Fruit fly (Drosophila melanogaster): ENCODE results near the gene smash.
A peak's percentile ranks its signal among the peaks of the same experiment; 100 is the strongest.

Gene smash

DNA sequence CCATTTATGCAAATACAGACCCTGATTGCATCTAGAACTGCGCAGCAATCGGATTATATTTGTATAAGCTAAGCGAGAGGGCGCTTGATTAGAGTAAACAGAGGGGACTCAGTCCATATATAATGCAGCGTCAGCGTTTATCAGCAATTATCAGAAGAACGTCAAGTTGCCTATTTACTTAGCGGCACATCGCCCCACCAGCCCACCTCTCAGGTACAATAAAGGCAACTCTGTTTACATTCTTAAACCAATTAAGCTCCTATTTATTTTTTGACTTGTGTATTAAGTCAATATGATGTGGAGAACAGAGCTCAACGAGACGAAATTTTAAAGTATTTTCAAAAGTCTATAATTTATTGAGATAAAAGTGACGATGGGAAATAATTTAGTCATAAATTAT, 5.6 kb downstream of the smash start (continued):
- no peak for TF ChIP-seq Eip93F (GFP tag; optimal IDR thresholded peaks at IDR 0.05)
- TF ChIP-seq pdm3 (GFP tag; optimal IDR thresholded peaks at IDR 0.05): peak; percentile 84
- TF ChIP-seq Lpt (GFP tag; optimal IDR thresholded peaks at IDR 0.05): peak; percentile 41
- peak; percentile 85 for TF ChIP-seq net (GFP tag; optimal IDR thresholded peaks at IDR 0.05)
- TF ChIP-seq Hr39 (GFP tag; optimal IDR thresholded peaks at IDR 0.05): peak; percentile 54
- peak; percentile 89 for TF ChIP-seq CG7368 (GFP tag; optimal IDR thresholded peaks at IDR 0.05)
- peak; percentile 85 for TF ChIP-seq CG11762 (GFP tag; optimal IDR thresholded peaks at IDR 0.05; ENCODE audit: insufficient read depth)
- peak; percentile 50 for TF ChIP-seq Gug (GFP tag; IDR thresholded peaks at IDR 0.05)
- peak; percentile 85 for TF ChIP-seq CG1621 (tag; optimal IDR thresholded peaks at IDR 0.05)
- TF ChIP-seq CG3919 (GFP tag; optimal IDR thresholded peaks at IDR 0.05): peak; percentile 87
- peak; percentile 65 for TF ChIP-seq Ets96B (tag; optimal IDR thresholded peaks at IDR 0.05)
- peak; percentile 50 for TF ChIP-seq fd85E (GFP tag; optimal IDR thresholded peaks at IDR 0.05)
- TF ChIP-seq Hr38 (GFP tag; optimal IDR thresholded peaks at IDR 0.05): peak; percentile 76
- peak; percentile 97 for TF ChIP-seq Eip78C (GFP tag)
- peak; percentile 69 for TF ChIP-seq dsx (GFP tag; optimal IDR thresholded peaks at IDR 0.05; ENCODE audit: poor library complexity, severe bottlenecking)
- peak; percentile 87 for TF ChIP-seq CG6808 (GFP tag; optimal IDR thresholded peaks at IDR 0.05)
- TF ChIP-seq esn (GFP tag; optimal IDR thresholded peaks at IDR 0.05): peak; percentile 88
- TF ChIP-seq svp (GFP tag): peak; percentile 91
- peak; percentile 82 for TF ChIP-seq Smox (GFP tag; optimal IDR thresholded peaks at IDR 0.05)
- TF ChIP-seq Met (GFP tag; optimal IDR thresholded peaks at IDR 0.05): peak; percentile 82
- TF ChIP-seq OdsH (GFP tag; optimal IDR thresholded peaks at IDR 0.05): peak; percentile 79

DNA sequence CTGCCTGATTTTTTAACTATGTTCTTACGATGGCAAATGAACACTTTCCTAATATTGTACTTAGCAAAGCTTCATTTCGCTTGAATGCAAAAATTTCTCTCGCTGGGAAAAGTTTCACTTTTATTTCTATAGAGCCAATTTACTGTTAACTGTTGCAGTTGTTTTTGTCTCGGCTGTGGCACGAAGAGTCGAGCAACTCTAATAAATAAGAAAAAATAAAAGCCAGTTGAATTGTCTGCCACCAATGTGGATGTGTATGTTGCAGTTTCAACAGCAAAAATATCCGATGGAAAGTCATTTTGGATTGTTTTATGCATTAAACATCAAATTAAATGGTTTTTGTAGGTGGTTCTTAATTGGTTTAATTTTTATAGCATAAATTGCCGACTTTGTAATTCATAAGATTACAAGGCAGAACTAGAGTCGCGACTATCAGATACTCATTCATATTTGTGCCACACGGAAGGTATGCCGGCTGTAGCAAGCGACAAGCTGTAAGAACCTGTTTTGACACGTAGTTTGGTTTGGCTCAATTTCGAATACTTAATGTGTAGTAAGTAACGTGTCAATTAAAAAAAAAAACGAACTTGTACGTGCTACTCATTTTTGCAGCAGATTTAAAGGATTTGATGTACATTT, 6.8 kb downstream of the smash start:
- TF ChIP-seq Eip78C (GFP tag) (peak; percentile 22), CG32006 (GFP tag; optimal IDR thresholded peaks at IDR 0.05) (no peak)

DNA sequence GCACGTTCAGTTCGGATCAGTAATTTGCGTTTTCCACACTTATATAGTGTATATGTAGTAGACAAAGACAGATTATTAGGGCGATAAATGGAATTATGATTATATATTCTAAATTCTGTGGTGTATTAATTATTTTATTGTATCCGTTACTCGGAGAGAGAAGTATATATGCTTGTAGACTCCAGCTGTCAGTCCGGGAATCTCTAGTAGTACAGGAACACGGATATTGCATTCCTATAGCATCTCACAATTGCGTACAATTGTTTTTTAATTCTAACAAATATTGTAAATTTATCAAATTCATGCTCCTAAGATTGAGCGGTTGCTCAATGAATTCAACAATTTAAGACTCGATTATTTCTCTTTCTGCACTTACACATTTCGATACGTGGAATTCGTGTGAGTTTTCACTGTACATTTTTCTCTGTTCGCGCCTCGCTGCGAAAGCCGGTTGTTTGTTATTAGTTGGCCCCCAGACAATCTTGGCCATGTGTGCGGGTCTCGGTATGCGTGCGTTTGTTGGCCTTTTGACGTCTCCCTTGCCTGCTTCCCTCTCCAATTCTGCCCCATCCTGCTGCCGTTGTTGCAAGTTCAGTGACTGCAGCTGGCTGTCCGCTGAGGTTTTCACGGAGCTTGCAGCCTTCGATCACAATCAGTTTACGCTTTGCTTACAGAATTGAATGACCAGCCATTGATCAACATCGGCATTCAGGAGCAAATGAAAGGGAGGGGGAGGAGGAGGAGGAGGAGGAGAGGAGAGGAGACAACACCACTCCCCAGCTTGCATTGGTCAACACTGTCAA, 8.2 kb downstream of the smash start:
- TF ChIP-seq Met (GFP tag; optimal IDR thresholded peaks at IDR 0.05) (peak; percentile 76), CG6792 (GFP tag; optimal IDR thresholded peaks at IDR 0.05) (peak; percentile 3), CG6163 (GFP tag; IDR thresholded peaks at IDR 0.05) (no peak), Ets21C (GFP tag; optimal IDR thresholded peaks at IDR 0.05) (peak; percentile 57), CG1621 (tag; optimal IDR thresholded peaks at IDR 0.05) (no peak), Hr4 (GFP tag; optimal IDR thresholded peaks at IDR 0.05) (peak; percentile 72), CG11762 (GFP tag; optimal IDR thresholded peaks at IDR 0.05; ENCODE audit: insufficient read depth) (peak; percentile 10), CG10631 (GFP tag; optimal IDR thresholded peaks at IDR 0.05) (peak; percentile 61), dac (GFP tag; optimal IDR thresholded peaks at IDR 0.05) (peak; percentile 35), OdsH (GFP tag; optimal IDR thresholded peaks at IDR 0.05) (peak; percentile 65), Blimp-1 (GFP tag; optimal IDR thresholded peaks at IDR 0.05) (peak; percentile 41), fd85E (GFP tag; optimal IDR thresholded peaks at IDR 0.05) (no peak), CG3032 (tag; optimal IDR thresholded peaks at IDR 0.05) (peak; percentile 22), CG11294 (GFP tag; IDR thresholded peaks at IDR 0.05) (no peak), vri (GFP tag; optimal IDR thresholded peaks at IDR 0.05) (no peak), fkh (GFP tag; optimal IDR thresholded peaks at IDR 0.05) (no peak), Eip93F (GFP tag; optimal IDR thresholded peaks at IDR 0.05) (no peak), CG16779 (tag; optimal IDR thresholded peaks at IDR 0.05) (no peak), CG8319 (GFP tag; optimal IDR thresholded peaks at IDR 0.05) (no peak), CG15336 (GFP tag; IDR thresholded peaks at IDR 0.05) (no peak; the same call in 1 of the 2 replicates), CG32006 (GFP tag; optimal IDR thresholded peaks at IDR 0.05) (peak; percentile 86), Sox15 (GFP tag; optimal IDR thresholded peaks at IDR 0.05) (peak; percentile 42), Eip78C (GFP tag) (peak; percentile 94), CG6854 (GFP tag; optimal IDR thresholded peaks at IDR 0.05) (peak; percentile 45), Gug (GFP tag; IDR thresholded peaks at IDR 0.05) (no peak), fd59A (GFP tag; optimal IDR thresholded peaks at IDR 0.05) (peak; percentile 25), eg (GFP tag; IDR thresholded peaks at IDR 0.05) (0 out of 3 replicates have a peak, but pooled peaks have one; percentile 21), pdm3 (GFP tag; optimal IDR thresholded peaks at IDR 0.05) (peak; percentile 64), Hr39 (GFP tag; optimal IDR thresholded peaks at IDR 0.05) (peak; percentile 59), Smox (GFP tag; optimal IDR thresholded peaks at IDR 0.05) (peak; percentile 74), achi (GFP tag; optimal IDR thresholded peaks at IDR 0.05) (peak; percentile 61), CG31627 (GFP tag; optimal IDR thresholded peaks at IDR 0.05) (peak; percentile 64), net (GFP tag; optimal IDR thresholded peaks at IDR 0.05) (peak; percentile 60), Eip75B (GFP tag; optimal IDR thresholded peaks at IDR 0.05) (peak; percentile 66), Sox102F (GFP tag; optimal IDR thresholded peaks at IDR 0.05) (peak; percentile 58)
